Worm (Caenorhabditis elegans): ENCODE data around the gene F07A11.5.

Gene F07A11.5

DNA sequence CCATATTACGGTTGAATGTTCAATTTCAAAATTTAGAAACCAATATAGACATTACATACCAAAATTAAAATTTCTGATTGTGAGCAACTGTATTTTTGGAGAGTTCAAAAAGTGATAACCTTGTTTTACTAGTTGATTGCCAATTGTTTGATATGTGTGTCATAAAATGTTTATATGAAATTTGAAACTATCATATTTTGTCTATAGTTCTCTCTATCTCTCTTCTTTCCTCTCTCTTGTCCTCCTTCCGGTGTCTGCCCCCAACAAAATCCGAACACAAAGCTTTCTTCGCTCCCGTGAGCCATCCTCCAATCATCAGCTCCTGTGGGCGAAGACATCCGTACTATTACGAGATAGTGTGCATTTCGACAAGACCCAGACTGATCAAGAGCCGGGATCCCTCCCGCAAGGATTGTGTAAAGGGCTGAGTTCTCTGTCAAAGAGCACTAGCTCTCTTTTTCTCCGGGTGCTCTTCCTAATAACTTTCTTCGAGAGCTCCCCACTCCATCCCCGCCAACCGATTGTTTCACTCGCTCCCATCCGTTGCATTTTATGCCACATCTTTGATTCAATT, 9.6 kb upstream of the F07A11.5 start (continued):
- TF ChIP-seq nhr-232 (tag; optimal IDR thresholded peaks at IDR 0.05) (no peak), tbx-2 (tag; optimal IDR thresholded peaks at IDR 0.05) (no peak), nfya-1 (tag; optimal IDR thresholded peaks at IDR 0.05) (peak; percentile 76), pqm-1 (tag; optimal IDR thresholded peaks at IDR 0.05) (no peak), ceh-2 (tag; optimal IDR thresholded peaks at IDR 0.05) (no peak), pha-2 (tag; optimal IDR thresholded peaks at IDR 0.05) (no peak), ceh-24 (tag; optimal IDR thresholded peaks at IDR 0.05) (no peak), Y22D7AL.16 (tag; optimal IDR thresholded peaks at IDR 0.05) (no peak), ref-2 (tag; optimal IDR thresholded peaks at IDR 0.05) (no peak), hlh-6 (tag; optimal IDR thresholded peaks at IDR 0.05) (no peak), dmd-4 (tag; optimal IDR thresholded peaks at IDR 0.05; ENCODE audit: borderline replicate concordance) (no peak), madf-2 (tag; optimal IDR thresholded peaks at IDR 0.05) (no peak), ceh-22 (tag; optimal IDR thresholded peaks at IDR 0.05) (no peak), ceh-9 (tag; optimal IDR thresholded peaks at IDR 0.05) (no peak), che-1 (tag; optimal IDR thresholded peaks at IDR 0.05) (no peak), pat-9 (tag; optimal IDR thresholded peaks at IDR 0.05) (no peak), unc-86 (tag; optimal IDR thresholded peaks at IDR 0.05) (no peak), fkh-10 (GFP tag; optimal IDR thresholded peaks at IDR 0.05) (no peak), npax-4 (tag; optimal IDR thresholded peaks at IDR 0.05) (no peak), C08G9.2 (tag; optimal IDR thresholded peaks at IDR 0.05) (no peak), ceh-6 (GFP tag; optimal IDR thresholded peaks at IDR 0.05) (no peak), mec-3 (tag; optimal IDR thresholded peaks at IDR 0.05; ENCODE audit: borderline replicate concordance) (no peak), pros-1 (tag; optimal IDR thresholded peaks at IDR 0.05) (no peak), elt-4 (tag; optimal IDR thresholded peaks at IDR 0.05) (no peak), rnt-1 (tag; optimal IDR thresholded peaks at IDR 0.05) (peak; percentile 66), lim-6 (tag; optimal IDR thresholded peaks at IDR 0.05) (no peak)

DNA sequence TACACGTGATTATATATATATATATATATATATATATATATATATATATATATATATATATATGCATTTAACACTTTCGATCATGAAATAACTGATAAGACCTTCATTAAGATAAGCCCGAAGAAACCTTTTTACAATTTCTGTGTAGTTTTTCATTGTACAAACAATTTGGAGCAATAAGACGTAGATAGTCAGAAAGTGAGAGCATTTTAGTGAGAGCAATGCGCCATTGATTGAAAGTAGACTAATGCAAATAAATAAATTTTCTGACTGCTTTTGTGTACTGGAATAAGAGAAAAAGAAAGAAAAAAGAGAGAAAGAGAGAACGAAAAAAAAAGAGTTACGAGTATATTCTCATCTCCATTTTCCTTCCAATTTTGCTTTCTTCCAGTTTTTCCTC, 7.5 kb upstream of the F07A11.5 start:
- no peak for TF ChIP-seq pros-1 (tag; optimal IDR thresholded peaks at IDR 0.05)
- no peak for TF ChIP-seq unc-42 (tag; optimal IDR thresholded peaks at IDR 0.05)
- TF ChIP-seq ahr-1 (tag; optimal IDR thresholded peaks at IDR 0.05) = no peak
- TF ChIP-seq ceh-45 (GFP tag; IDR thresholded peaks at IDR 0.05) = no peak

DNA sequence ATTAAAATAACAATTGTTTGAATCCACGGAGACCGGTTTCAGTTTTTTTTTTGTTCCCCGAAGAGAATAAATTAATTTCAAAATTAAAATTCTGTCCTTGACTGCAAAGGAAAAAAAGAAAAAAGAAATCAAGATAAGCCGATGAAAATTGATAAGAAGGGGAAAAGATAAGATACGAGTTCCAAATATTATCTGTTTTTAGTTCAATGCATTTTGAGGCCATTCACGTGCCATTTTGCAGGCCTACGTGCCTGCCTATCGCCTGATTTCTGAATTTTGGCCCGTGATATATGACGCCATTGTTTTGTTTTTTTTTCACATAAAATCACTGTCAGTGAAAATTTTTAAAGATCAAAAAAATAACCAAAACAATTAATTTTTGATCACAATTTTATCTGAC, 638 bp upstream of the F07A11.5 start:
- TF ChIP-seq ttx-3 (tag; optimal IDR thresholded peaks at IDR 0.05) (no peak), elt-2 (tag; optimal IDR thresholded peaks at IDR 0.05) (peak; percentile 98), C08G9.2 (tag; optimal IDR thresholded peaks at IDR 0.05) (no peak), C38D4.7 (GFP tag; optimal IDR thresholded peaks at IDR 0.05) (no peak)

DNA sequence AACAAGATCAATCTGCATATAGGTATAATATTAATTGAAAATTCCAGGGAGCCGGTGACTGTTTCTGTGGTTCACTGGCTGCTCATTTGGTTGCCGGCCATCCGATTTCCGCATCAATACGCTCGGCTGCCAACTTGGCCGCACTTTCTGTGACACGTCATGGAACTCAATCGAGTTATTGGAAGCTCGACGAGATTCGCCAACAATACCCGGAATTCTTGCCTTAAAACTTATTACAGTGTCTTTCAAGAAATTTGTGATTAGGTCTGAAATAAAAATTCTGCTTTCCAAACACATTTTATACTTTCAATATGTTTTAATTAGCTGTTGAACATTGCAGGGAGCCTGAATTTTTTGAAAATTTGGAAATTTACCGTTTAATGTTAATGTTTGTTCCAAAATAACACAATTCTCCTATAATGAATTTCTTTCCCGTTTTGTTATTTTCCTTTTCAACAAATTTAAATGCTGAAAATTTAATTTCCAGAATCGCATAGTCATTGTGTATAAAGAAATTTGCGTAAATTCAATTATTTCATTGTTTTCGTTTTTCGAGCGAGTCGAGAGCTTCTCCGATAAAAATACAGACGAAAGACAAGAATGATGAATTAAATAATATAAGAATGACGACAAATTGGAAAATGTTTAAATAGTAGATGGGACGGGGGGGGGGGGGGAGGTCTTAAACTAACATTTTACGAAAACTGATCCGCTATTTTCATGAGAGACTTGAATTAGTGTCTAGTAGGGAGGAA, 2.2 kb downstream of the F07A11.5 start:
- TF ChIP-seq fkh-10 (GFP tag; optimal IDR thresholded peaks at IDR 0.05) = no peak
- no peak for TF ChIP-seq K09A11.1 (tag; optimal IDR thresholded peaks at IDR 0.05; ENCODE audit: insufficient read depth)
- TF ChIP-seq C08G9.2 (tag; optimal IDR thresholded peaks at IDR 0.05) = no peak
- TF ChIP-seq ceh-22 (tag; optimal IDR thresholded peaks at IDR 0.05) = no peak
- TF ChIP-seq fax-1 (tag; optimal IDR thresholded peaks at IDR 0.05) = no peak
- TF ChIP-seq pax-1 (tag; optimal IDR thresholded peaks at IDR 0.05) = no peak
- TF ChIP-seq tbx-2 (tag; optimal IDR thresholded peaks at IDR 0.05) = no peak
- TF ChIP-seq dve-1 (tag; optimal IDR thresholded peaks at IDR 0.05) = no peak
- TF ChIP-seq ttx-3 (tag; optimal IDR thresholded peaks at IDR 0.05) = no peak
- no peak for TF ChIP-seq ztf-16 (tag; optimal IDR thresholded peaks at IDR 0.05)
- TF ChIP-seq ceh-30 (tag; optimal IDR thresholded peaks at IDR 0.05) = no peak
- no peak for TF ChIP-seq elt-2 (tag; optimal IDR thresholded peaks at IDR 0.05)
- no peak for TF ChIP-seq syd-9 (tag; optimal IDR thresholded peaks at IDR 0.05)
- no peak for TF ChIP-seq fkh-6 (tag; optimal IDR thresholded peaks at IDR 0.05)
